Fruit fly (Drosophila melanogaster) whole organism, embryonic: ENCODE data around the gene Zpr1.

Experiments
- CG10654 ChIP-seq: fragments of 200-800 bp; sonication (Bioruptor generic); optimal IDR thresholded peaks from 2 replicates; lab custom pipeline; 2016; ENCODE audit warnings: missing biosample characterization, missing genetic modification characterization
- CG12236 ChIP-seq: fragments of 200-800 bp; sonication (Bioruptor generic); optimal IDR thresholded peaks from 2 replicates; lab custom pipeline; 2016; ENCODE audit warnings: missing biosample characterization, missing genetic modification characterization
- CG12299 ChIP-seq: fragments of 200-800 bp; sonication (Bioruptor generic); optimal IDR thresholded peaks from 2 replicates; lab custom pipeline; 2018; ENCODE audit warnings: missing biosample characterization, mild to moderate bottlenecking, missing genetic modification characterization
- CG1233 ChIP-seq: fragments of 200-800 bp; sonication (Bioruptor generic); optimal IDR thresholded peaks from 4 replicates; lab custom pipeline; 2018; ENCODE audit warnings: missing biosample characterization, mild to moderate bottlenecking, missing genetic modification characterization
- CG13123 ChIP-seq: fragments of 200-800 bp; sonication (Bioruptor generic); optimal IDR thresholded peaks from 2 replicates; lab custom pipeline; 2016; ENCODE audit warnings: missing biosample characterization, missing genetic modification characterization
- CG13287 ChIP-seq: fragments of 200-800 bp; sonication (Bioruptor generic); IDR thresholded peaks from 2 replicates; pipeline ENCODE4 v1.3.6; 2022; ENCODE audit warnings: missing biosample characterization, missing genetic modification characterization; ENCODE audit not compliant: partially characterized antibody
- CG13624 ChIP-seq: fragments of 200-800 bp; sonication (Bioruptor generic); optimal IDR thresholded peaks from 2 replicates; lab custom pipeline; 2016; ENCODE audit warnings: missing biosample characterization, missing genetic modification characterization
- CG13894 ChIP-seq: fragments of 200-800 bp; sonication (Bioruptor generic); optimal IDR thresholded peaks from 3 replicates; lab custom pipeline; 2018; ENCODE audit warnings: missing biosample characterization, mild to moderate bottlenecking, missing genetic modification characterization, moderate library complexity
- CG15011 ChIP-seq: fragments of 200-800 bp; sonication (Bioruptor generic); optimal IDR thresholded peaks from 3 replicates; lab custom pipeline; 2018; ENCODE audit warnings: missing biosample characterization, mild to moderate bottlenecking, missing genetic modification characterization
- CG17912 ChIP-seq: fragments of 200-800 bp; sonication (Bioruptor generic); optimal IDR thresholded peaks from 2 replicates; lab custom pipeline; 2018; ENCODE audit warnings: missing biosample characterization, mild to moderate bottlenecking, missing genetic modification characterization
- CG18619 ChIP-seq: fragments of 200-800 bp; sonication (Bioruptor generic); optimal IDR thresholded peaks from 3 replicates; lab custom pipeline; 2017; ENCODE audit warnings: missing biosample characterization, mild to moderate bottlenecking, missing genetic modification characterization
- CG2202 ChIP-seq: fragments of 200-800 bp; sonication (Bioruptor generic); optimal IDR thresholded peaks from 2 replicates; lab custom pipeline; 2018; ENCODE audit warnings: missing biosample characterization, mild to moderate bottlenecking, missing genetic modification characterization
- CG32772 ChIP-seq: fragments of 200-800 bp; sonication (Bioruptor generic); IDR thresholded peaks from 2 replicates; pipeline ENCODE4 v1.3.6; 2022; ENCODE audit warnings: missing biosample characterization, missing genetic modification characterization
- CG34376 ChIP-seq: fragments of 200-800 bp; sonication (Bioruptor generic); optimal IDR thresholded peaks from 2 replicates; lab custom pipeline; 2018; ENCODE audit warnings: missing biosample characterization, mild to moderate bottlenecking, missing genetic modification characterization
- CG3847 ChIP-seq: fragments of 200-800 bp; sonication (Bioruptor generic); IDR thresholded peaks from 2 replicates; pipeline ENCODE4 v1.3.6; 2022; ENCODE audit warnings: missing biosample characterization, missing genetic modification characterization
- CG4730 ChIP-seq: fragments of 200-800 bp; sonication (Bioruptor generic); IDR thresholded peaks from 2 replicates; pipeline ENCODE4 v1.3.6; 2022; ENCODE audit warnings: missing biosample characterization, missing genetic modification characterization
- CG5180 ChIP-seq: fragments of 200-800 bp; sonication (Bioruptor generic); optimal IDR thresholded peaks from 3 replicates; lab custom pipeline; 2017; ENCODE audit warnings: missing biosample characterization, missing genetic modification characterization, mild to moderate bottlenecking, moderate library complexity, missing genetic modification reagents
- CG7271 ChIP-seq: fragments of 200-800 bp; sonication (Bioruptor generic); optimal IDR thresholded peaks from 2 replicates; lab custom pipeline; 2018; ENCODE audit warnings: missing biosample characterization, mild to moderate bottlenecking, missing genetic modification characterization, moderate library complexity
- CG7745 ChIP-seq: fragments of 200-800 bp; sonication (Bioruptor generic); optimal IDR thresholded peaks from 2 replicates; lab custom pipeline; 2018; ENCODE audit warnings: missing biosample characterization, mild to moderate bottlenecking, missing genetic modification characterization, moderate library complexity
- CG8765 ChIP-seq: fragments of 200-800 bp; sonication (Bioruptor generic); IDR thresholded peaks from 2 replicates; pipeline ENCODE4 v1.3.6; 2022; ENCODE audit warnings: missing biosample characterization, missing genetic modification characterization
- Camta ChIP-seq: fragments of 200-800 bp; sonication (Bioruptor generic); optimal IDR thresholded peaks from 2 replicates; lab custom pipeline; 2016; ENCODE audit warnings: missing biosample characterization, missing genetic modification characterization
- CoRest ChIP-seq: fragments of 200-800 bp; sonication (Bioruptor generic); optimal IDR thresholded peaks from 3 replicates; lab custom pipeline; 2018; ENCODE audit warnings: missing biosample characterization, mild to moderate bottlenecking, missing genetic modification characterization, moderate library complexity
- Dip3 ChIP-seq: fragments of 200-800 bp; sonication (Bioruptor generic); optimal IDR thresholded peaks from 3 replicates; lab custom pipeline; 2016; ENCODE audit warnings: missing biosample characterization, missing genetic modification characterization
- Dp ChIP-seq: fragments of 200-800 bp; sonication (Bioruptor generic); optimal IDR thresholded peaks from 2 replicates; lab custom pipeline; 2018; ENCODE audit warnings: missing biosample characterization, mild to moderate bottlenecking, missing genetic modification characterization, moderate library complexity
- Gug ChIP-seq: fragments of 200-800 bp; sonication (Bioruptor generic); IDR thresholded peaks from 4 replicates; pipeline ENCODE4 v1.3.6; 2022; ENCODE audit warnings: missing biosample characterization, missing genetic modification characterization
- Med ChIP-seq: fragments of 200-800 bp; sonication (Bioruptor generic); peaks from one replicate; lab custom pipeline; 2016; ENCODE audit warnings: missing biosample characterization, missing genetic modification characterization, mild to moderate bottlenecking, inconsistent platforms, moderate library complexity
- NK7.1 ChIP-seq: fragments of 200-800 bp; sonication (Bioruptor generic); optimal IDR thresholded peaks from 3 replicates; lab custom pipeline; 2016; ENCODE audit warnings: missing biosample characterization, missing genetic modification characterization
- Nf-YA ChIP-seq: fragments of 200-800 bp; sonication (Bioruptor generic); IDR thresholded peaks from 2 replicates; pipeline ENCODE4 v1.3.6; 2022; ENCODE audit warnings: missing biosample characterization, missing genetic modification characterization
- Ravus ChIP-seq: fragments of 200-800 bp; sonication (Bioruptor generic); IDR thresholded peaks from 2 replicates; pipeline ENCODE4 v1.3.6; 2022; ENCODE audit warnings: missing biosample characterization, missing genetic modification characterization
- Tbp ChIP-seq: fragments of >200 bp; optimal IDR thresholded peaks from 2 replicates; lab custom pipeline; 2018; ENCODE audit warnings: missing biosample characterization, missing genetic modification characterization
- ab ChIP-seq: fragments of 200-800 bp; sonication (Bioruptor generic); optimal IDR thresholded peaks from 2 replicates; lab custom pipeline; 2016; ENCODE audit warnings: missing biosample characterization, missing genetic modification characterization
- ash1 ChIP-seq: fragments of 200-800 bp; sonication (Bioruptor generic); optimal IDR thresholded peaks from 2 replicates; lab custom pipeline; 2018; ENCODE audit warnings: missing biosample characterization, mild to moderate bottlenecking, missing genetic modification characterization
- bab2 ChIP-seq: fragments of 200-800 bp; sonication (Bioruptor generic); optimal IDR thresholded peaks from 2 replicates; lab custom pipeline; 2016; ENCODE audit warnings: missing biosample characterization, missing genetic modification characterization
- btn ChIP-seq: fragments of 200-800 bp; sonication (Bioruptor generic); optimal IDR thresholded peaks from 2 replicates; lab custom pipeline; 2016; ENCODE audit warnings: missing biosample characterization, missing genetic modification characterization
- ewg ChIP-seq: fragments of 200-800 bp; sonication (Bioruptor generic); optimal IDR thresholded peaks from 3 replicates; lab custom pipeline; 2017; ENCODE audit warnings: mild to moderate bottlenecking, missing biosample characterization, missing genetic modification reagents, missing genetic modification characterization
- fu2 ChIP-seq: fragments of 200-800 bp; sonication (Bioruptor generic); optimal IDR thresholded peaks from 2 replicates; lab custom pipeline; 2016; ENCODE audit warnings: missing biosample characterization, missing genetic modification characterization
- hbn ChIP-seq: fragments of 200-800 bp; sonication (Bioruptor generic); IDR thresholded peaks from 2 replicates; pipeline ENCODE4 v1.3.6; 2022; ENCODE audit warnings: missing biosample characterization, missing genetic modification characterization; ENCODE audit not compliant: partially characterized antibody
- ind ChIP-seq: fragments of 200-800 bp; sonication (Bioruptor generic); optimal IDR thresholded peaks from 3 replicates; lab custom pipeline; 2016; ENCODE audit warnings: missing biosample characterization, missing genetic modification characterization
- insv ChIP-seq, 2 experiments: fragments of 200-800 bp; sonication (Bioruptor generic); optimal IDR thresholded peaks; 3 replicates each; lab custom pipeline; 2016 to 2018; ENCODE audit warnings: missing biosample characterization in 2 of 2, missing genetic modification characterization in 2 of 2
- inv ChIP-seq: fragments of 200-800 bp; sonication (Bioruptor generic); IDR thresholded peaks from 2 replicates; pipeline ENCODE4 v1.3.6; 2022; ENCODE audit warnings: missing biosample characterization, missing genetic modification characterization; ENCODE audit not compliant: partially characterized antibody
- jing ChIP-seq: fragments of 200-800 bp; sonication (Bioruptor generic); optimal IDR thresholded peaks from 2 replicates; lab custom pipeline; 2018; ENCODE audit warnings: missing biosample characterization, mild to moderate bottlenecking, missing genetic modification characterization
- kni ChIP-seq: fragments of 200-800 bp; sonication (Bioruptor generic); optimal IDR thresholded peaks from 3 replicates; lab custom pipeline; 2017; ENCODE audit warnings: mild to moderate bottlenecking, missing biosample characterization, missing genetic modification reagents, missing genetic modification characterization
- luna ChIP-seq: fragments of 200-800 bp; sonication (Bioruptor generic); optimal IDR thresholded peaks from 2 replicates; lab custom pipeline; 2016; ENCODE audit warnings: missing biosample characterization, missing genetic modification characterization
- maf-S ChIP-seq: fragments of 200-800 bp; sonication (Bioruptor generic); optimal IDR thresholded peaks from 2 replicates; lab custom pipeline; 2016; ENCODE audit warnings: missing biosample characterization, missing genetic modification characterization
- org-1 ChIP-seq: fragments of 200-800 bp; sonication (Bioruptor generic); optimal IDR thresholded peaks from 2 replicates; lab custom pipeline; 2017; ENCODE audit warnings: missing biosample characterization, missing genetic modification characterization
- ranshi ChIP-seq: fragments of 200-800 bp; sonication (Bioruptor generic); IDR thresholded peaks from 2 replicates; pipeline ENCODE4 v1.3.6; 2022; ENCODE audit warnings: missing biosample characterization, missing genetic modification characterization
- rib ChIP-seq: fragments of 200-800 bp; sonication (Bioruptor generic); IDR thresholded peaks from 2 replicates; pipeline ENCODE4 v1.3.6; 2022; ENCODE audit warnings: missing biosample characterization, missing genetic modification characterization
- ro ChIP-seq: fragments of 200-800 bp; sonication (Bioruptor generic); IDR thresholded peaks from 2 replicates; pipeline ENCODE4 v1.3.6; 2022; ENCODE audit warnings: missing biosample characterization, missing genetic modification characterization
- ssp ChIP-seq: fragments of 200-800 bp; sonication (Bioruptor generic); IDR thresholded peaks from 2 replicates; pipeline ENCODE4 v1.3.6; 2022; ENCODE audit warnings: missing biosample characterization, missing genetic modification characterization
- tin ChIP-seq: fragments of 200-800 bp; sonication (Bioruptor generic); optimal IDR thresholded peaks from 3 replicates; lab custom pipeline; 2016; ENCODE audit warnings: missing biosample characterization, missing genetic modification characterization
- zfh2 ChIP-seq: fragments of 200-800 bp; sonication (Bioruptor generic); optimal IDR thresholded peaks from 2 replicates; lab custom pipeline; 2016; ENCODE audit warnings: missing biosample characterization, missing genetic modification characterization

Zpr1 gene

dm6 chrX:9196362-9196761 is 34.5 kb upstream of the Zpr1 start, which contains the start of gene CG12118 (continued):
- TF ChIP-seq rib (peak; percentile 44; the same call in 1 of the 2 replicates), ro (GFP tag; lab: Robert Waterston, UW) (no peak), ab (no peak), jing (GFP tag; lab: Kevin White, UChicago) (no peak), kni (GFP tag; lab: Kevin White, UChicago) (no peak), btn (GFP tag; lab: Kevin White, UChicago) (no peak), luna (GFP tag; lab: Kevin White, UChicago) (no peak), Med (peak; percentile 61), ewg (GFP tag; lab: Kevin White, UChicago) (peak; percentile 33), CG4730 (GFP tag; lab: Robert Waterston, UW) (peak; percentile 59; the same call in 1 of the 2 replicates), Camta (GFP tag; lab: Kevin White, UChicago) (peak; percentile 14), maf-S (GFP tag; lab: Kevin White, UChicago) (peak; percentile 32), bab2 (GFP tag; lab: Kevin White, UChicago) (peak; percentile 40), CG13894 (tag; lab: Kevin White, UChicago) (peak; percentile 75), CG7271 (tag; lab: Kevin White, UChicago) (peak; percentile 3), CoRest (tag; lab: Kevin White, UChicago) (peak; percentile 84), ranshi (peak; percentile 75), Nf-YA (GFP tag; lab: Robert Waterston, UW) (peak; percentile 43; the same call in 1 of the 2 replicates), tin (peak; percentile 79), ssp (GFP tag; lab: Robert Waterston, UW) (peak; percentile 74), CG34376 (GFP tag; lab: Kevin White, UChicago) (peak; percentile 27), CG13624 (GFP tag; lab: Kevin White, UChicago) (peak; percentile 5), CG13123 (peak; percentile 75), Gug (peak; percentile 58; the same call in 3 of the 4 replicates), fu2 (GFP tag; lab: Kevin White, UChicago) (no peak), CG2202 (tag; lab: Kevin White, UChicago) (peak; percentile 39), CG7745 (no peak), NK7.1 (GFP tag; lab: Kevin White, UChicago) (no peak), CG17912 (no peak), CG12299 (tag; lab: Kevin White, UChicago) (peak; percentile 51), CG8765 (0 out of 2 replicates have a peak, but pooled peaks have one; percentile 10), ind (GFP tag; lab: Kevin White, UChicago) (peak; percentile 80), org-1 (GFP tag; lab: Kevin White, UChicago) (peak; percentile 28), Dip3 (GFP tag; lab: Kevin White, UChicago) (peak; percentile 35), inv (GFP tag; lab: Robert Waterston, UW) (peak; percentile 73), hbn (GFP tag; lab: Robert Waterston, UW) (peak; percentile 81), CG32772 (GFP tag; lab: Robert Waterston, UW) (peak; percentile 75), CG15011 (peak; percentile 20), CG5180 (GFP tag; lab: Kevin White, UChicago) (no peak), zfh2 (GFP tag; lab: Kevin White, UChicago) (peak; percentile 69), ash1 (no peak), CG3847 (GFP tag; lab: Robert Waterston, UW) (peak; percentile 80), insv (GFP tag; optimal IDR thresholded peaks at IDR 0.05; lab: Kevin White, UChicago) (peak in 1 of 2 experiments; percentile 7), CG13287 (GFP tag; lab: Robert Waterston, UW) (peak; percentile 96), CG1233 (GFP tag; lab: Kevin White, UChicago) (peak; percentile 59), Dp (GFP tag; lab: Kevin White, UChicago) (peak; percentile 87), CG12236 (no peak), CG18619 (peak; percentile 57), Tbp (GFP tag; lab: Kevin White, UChicago) (no peak), Ravus (GFP tag; lab: Robert Waterston, UW) (no peak; the same call in 1 of the 2 replicates), CG10654 (GFP tag; lab: Kevin White, UChicago) (peak; percentile 82)
